Fruit fly (Drosophila melanogaster): ENCODE results near the gene JMJD6.

The JMJD6 gene

dm6 chr3R:22356464-22357410 is 5.4 kb downstream of the JMJD6 start, which contains the start of gene Sar1 (continued):
- TF ChIP-seq pb (GFP tag; optimal IDR thresholded peaks at IDR 0.05): no peak
- peak; percentile 18 for TF ChIP-seq ewg (GFP tag; optimal IDR thresholded peaks at IDR 0.05)
- TF ChIP-seq CG9932 (GFP tag; IDR thresholded peaks at IDR 0.05): peak; percentile 67
- peak; percentile 23; the same call in 1 of the 3 replicates for TF ChIP-seq gce (GFP tag; IDR thresholded peaks at IDR 0.05)
- no peak for TF ChIP-seq CG13296 (GFP tag; optimal IDR thresholded peaks at IDR 0.05)
- TF ChIP-seq trh (GFP tag; optimal IDR thresholded peaks at IDR 0.05): no peak
- no peak for TF ChIP-seq ap (GFP tag; IDR thresholded peaks at IDR 0.05)
- no peak for TF ChIP-seq oc (tag; optimal IDR thresholded peaks at IDR 0.05)
- TF ChIP-seq CG4282 (GFP tag; optimal IDR thresholded peaks at IDR 0.05): peak; percentile 19
- peak; percentile 74 for TF ChIP-seq p53 (GFP tag; optimal IDR thresholded peaks at IDR 0.05)
- TF ChIP-seq repo (GFP tag; optimal IDR thresholded peaks at IDR 0.05): peak; percentile 14
- no peak for TF ChIP-seq CG15269 (tag; optimal IDR thresholded peaks at IDR 0.05)
- no peak for TF ChIP-seq so (GFP tag; IDR thresholded peaks at IDR 0.05)
- no peak for TF ChIP-seq az2 (GFP tag; optimal IDR thresholded peaks at IDR 0.05)
- no peak for TF ChIP-seq ara (GFP tag; IDR thresholded peaks at IDR 0.05)
- TF ChIP-seq Sry-β (GFP tag; optimal IDR thresholded peaks at IDR 0.05): no peak
- TF ChIP-seq CG3407 (GFP tag; optimal IDR thresholded peaks at IDR 0.05): no peak
- TF ChIP-seq CG31388 (GFP tag; optimal IDR thresholded peaks at IDR 0.05): no peak
- TF ChIP-seq Taf1 (GFP tag; IDR thresholded peaks at IDR 0.05): no peak
- peak; percentile 95 for TF ChIP-seq knrl (GFP tag; IDR thresholded peaks at IDR 0.05; ENCODE audit: partially characterized antibody)
- TF ChIP-seq nmo (GFP tag; optimal IDR thresholded peaks at IDR 0.05): peak; percentile 84
- TF ChIP-seq CG17829 (tag; optimal IDR thresholded peaks at IDR 0.05): peak; percentile 50
- no peak for TF ChIP-seq PHDP (tag; optimal IDR thresholded peaks at IDR 0.05)
- peak; percentile 12 for TF ChIP-seq Hr3 (GFP tag; optimal IDR thresholded peaks at IDR 0.05)
- peak; percentile 23 for TF ChIP-seq Bteb2 (GFP tag; optimal IDR thresholded peaks at IDR 0.05)
- peak; percentile 81 for TF ChIP-seq CG14860 (GFP tag; IDR thresholded peaks at IDR 0.05; ENCODE audit: partially characterized antibody)
- peak; percentile 55 for TF ChIP-seq CG9437 (GFP tag; optimal IDR thresholded peaks at IDR 0.05)
- TF ChIP-seq Abd-B (GFP tag; optimal IDR thresholded peaks at IDR 0.05): peak; percentile 42
- no peak for TF ChIP-seq CG4328 (GFP tag; optimal IDR thresholded peaks at IDR 0.05)
- peak; percentile 44 for TF ChIP-seq CG12155 (GFP tag; optimal IDR thresholded peaks at IDR 0.05)
- no peak for TF ChIP-seq HLHmδ (GFP tag; optimal IDR thresholded peaks at IDR 0.05)
- TF ChIP-seq Mrtf (GFP tag; IDR thresholded peaks at IDR 0.05): no peak
- TF ChIP-seq sr (GFP tag; IDR thresholded peaks at IDR 0.05): no peak
- TF ChIP-seq H15 (GFP tag; IDR thresholded peaks at IDR 0.05): no peak
- TF ChIP-seq fru (optimal IDR thresholded peaks at IDR 0.05): no peak
- TF ChIP-seq Gsc (GFP tag; IDR thresholded peaks at IDR 0.05): no peak
- TF ChIP-seq Ada2b (GFP tag; IDR thresholded peaks at IDR 0.05): no peak
- peak; percentile 22 for TF ChIP-seq CG8924 (tag; optimal IDR thresholded peaks at IDR 0.05)
- peak; percentile 99 for TF ChIP-seq CG3847 (GFP tag; IDR thresholded peaks at IDR 0.05)
- no peak for TF ChIP-seq CG15479 (GFP tag; optimal IDR thresholded peaks at IDR 0.05)
- no peak for TF ChIP-seq pnt (GFP tag; optimal IDR thresholded peaks at IDR 0.05)
- TF ChIP-seq chif (GFP tag; optimal IDR thresholded peaks at IDR 0.05): peak; percentile 0 to 46
- TF ChIP-seq Xbp1 (GFP tag; optimal IDR thresholded peaks at IDR 0.05): peak; percentile 46
- peak; percentile 55 for TF ChIP-seq CG12769 (tag; optimal IDR thresholded peaks at IDR 0.05)
- TF ChIP-seq odd (GFP tag; optimal IDR thresholded peaks at IDR 0.05): peak; percentile 35
- TF ChIP-seq CG17361 (GFP tag; IDR thresholded peaks at IDR 0.05): peak; percentile 19; the same call in 1 of the 3 replicates
- TF ChIP-seq rib (GFP tag; IDR thresholded peaks at IDR 0.05): no peak
- no peak for TF ChIP-seq CG18476 (GFP tag; optimal IDR thresholded peaks at IDR 0.05)
- peak in 1 of 2 experiments; percentile 16 for TF ChIP-seq Dfd (GFP tag; optimal IDR thresholded peaks at IDR 0.05)
- no peak for TF ChIP-seq mirr (GFP tag; optimal IDR thresholded peaks at IDR 0.05)

Measured in whole organism, embryonic.